Fruit fly (Drosophila melanogaster) whole organism, adult: ENCODE results near the gene CG11155.

Experiments used
- CG33017 ChIP-seq: fragments of 200-800 bp; sonication (Bioruptor generic); optimal IDR thresholded peaks from 2 replicates; lab custom pipeline; 2018; ENCODE audit warnings: missing biosample characterization, mild to moderate bottlenecking, missing genetic modification characterization, moderate library complexity
- CG5204 ChIP-seq: fragments of 200-800 bp; sonication (Bioruptor generic); optimal IDR thresholded peaks from 2 replicates; lab custom pipeline; 2016; ENCODE audit warnings: missing biosample characterization, missing genetic modification characterization
- CG7045 ChIP-seq: fragments of 200-800 bp; sonication (Bioruptor generic); optimal IDR thresholded peaks from 2 replicates; lab custom pipeline; 2017; ENCODE audit warnings: missing biosample characterization, mild to moderate bottlenecking, missing genetic modification characterization
- Crg-1 ChIP-seq: fragments of 200-800 bp; sonication (Bioruptor generic); optimal IDR thresholded peaks from 2 replicates; lab custom pipeline; 2016; ENCODE audit warnings: missing biosample characterization, missing genetic modification characterization
- cnc ChIP-seq, 2 experiments: fragments of >200 bp; optimal IDR thresholded peaks; 2 replicates each; lab custom pipeline; 2017
- kay ChIP-seq: fragments of 200-800 bp; sonication (Bioruptor generic); peaks from one replicate; lab custom pipeline; 2016; ENCODE audit warnings: missing biosample characterization, missing genetic modification characterization, borderline replicate concordance
- pad ChIP-seq: fragments of 200-800 bp; sonication (Bioruptor generic); optimal IDR thresholded peaks from 3 replicates; lab custom pipeline; 2017; ENCODE audit warnings: missing biosample characterization, missing genetic modification characterization, mild to moderate bottlenecking, moderate library complexity, missing genetic modification reagents

dm6 chr4:1147166-1147565 lies 20.8 kb downstream of the CG11155 start, which contains the start of gene Kif3C:
- TF ChIP-seq pad (GFP tag; lab: Kevin White, UChicago) (no peak), kay (GFP tag; lab: Kevin White, UChicago) (no peak), CG33017 (tag; lab: Kevin White, UChicago) (no peak), Crg-1 (no peak), CG7045 (no peak), cnc (optimal IDR thresholded peaks at IDR 0.05; lab: Kevin White, UChicago) (no peak), CG5204 (GFP tag; lab: Kevin White, UChicago) (no peak)
